Worm (Caenorhabditis elegans) whole organism, midembryonic: ENCODE data around the gene Y38H6C.21.

Experiments used
- flt-1 ChIP-seq: fragments of 200-800 bp; sonication (Bioruptor generic); IDR thresholded peaks from 2 replicates; pipeline ENCODE4 v1.3.6; 2022; ENCODE audit warnings: missing genetic modification characterization, missing compliant biosample characterization
- klf-2 ChIP-seq: fragments of 200-800 bp; sonication (Bioruptor generic); conservative IDR thresholded peaks from 2 replicates; pipeline ENCODE4 v1.3.6; 2022; ENCODE audit warnings: missing genetic modification reagents, missing genetic modification characterization, missing compliant biosample characterization
- med-1 ChIP-seq: sonication (generic microtip); optimal IDR thresholded peaks from 2 replicates; lab custom pipeline; 2017; ENCODE audit warnings: missing genetic modification characterization, mild to moderate bottlenecking, missing compliant biosample characterization, antibody characterized with exemption, missing genetic modification reagents; ENCODE audit not compliant: insufficient read depth
- ref-1 ChIP-seq: fragments of 200-800 bp; sonication (Bioruptor generic); conservative IDR thresholded peaks from 2 replicates; pipeline ENCODE4 v1.3.6; 2022; ENCODE audit warnings: missing genetic modification reagents, missing genetic modification characterization, missing compliant biosample characterization
- ztf-23 ChIP-seq: fragments of 200-800 bp; sonication (Bioruptor generic); IDR thresholded peaks from 2 replicates; pipeline ENCODE4 v1.3.6; 2022; ENCODE audit warnings: missing genetic modification reagents, missing genetic modification characterization, missing compliant biosample characterization
- ztf-29 ChIP-seq: fragments of 200-800 bp; sonication (Bioruptor generic); IDR thresholded peaks from 2 replicates; pipeline ENCODE4 v1.3.6; 2022; ENCODE audit warnings: missing genetic modification reagents, missing genetic modification characterization, missing compliant biosample characterization

DNA sequence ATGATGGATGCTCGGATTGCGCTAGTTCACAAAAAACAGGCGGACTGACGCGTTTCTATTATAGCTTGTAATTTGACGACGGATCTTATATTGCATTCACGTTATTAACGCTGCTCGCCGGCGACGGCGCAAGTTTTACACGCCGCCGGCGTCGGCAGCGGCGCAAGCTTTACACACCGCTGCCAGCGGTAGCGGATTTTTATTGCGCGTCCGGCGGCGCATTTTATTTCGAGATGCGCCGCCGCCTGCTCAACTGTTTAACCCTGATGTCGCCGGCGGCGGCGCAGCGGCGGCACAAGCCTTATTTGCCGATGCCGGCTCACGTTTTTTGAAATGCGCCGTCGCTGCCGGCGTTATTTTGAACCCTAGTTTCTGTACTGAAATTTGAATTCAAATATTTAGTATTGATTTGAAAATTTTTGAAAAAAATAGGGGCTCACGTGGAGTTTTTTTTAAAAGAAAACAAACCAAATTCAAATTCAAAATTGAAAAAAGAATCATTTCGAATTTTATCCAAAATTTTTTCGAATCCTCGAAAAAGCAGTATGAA lies 49.6 kb upstream of the Y38H6C.21 start, which contains the start of gene ttr-57:
- TF ChIP-seq klf-2 (GFP tag; lab: Robert Waterston, UW) (no peak), ztf-29 (GFP tag; lab: Robert Waterston, UW) (no peak), ref-1 (GFP tag; lab: Robert Waterston, UW) (no peak), ztf-23 (no peak), med-1 (no peak), flt-1 (no peak)
